Worm (Caenorhabditis elegans) whole organism, L4 larva: ENCODE data around the gene srh-177.

Experiments
- F44E2.7 ChIP-seq: fragments of 200-800 bp; sonication (Bioruptor generic); IDR thresholded peaks from 2 replicates; pipeline ENCODE4 v2.1.2; 2022; ENCODE audit warnings: missing genetic modification characterization, missing compliant biosample characterization
- T20F7.1 ChIP-seq: fragments of 200-800 bp; sonication (Bioruptor generic); optimal IDR thresholded peaks from 2 replicates; lab custom pipeline; 2018; ENCODE audit warnings: mild to moderate bottlenecking, missing genetic modification characterization, missing compliant biosample characterization
- Y48G9A.11 ChIP-seq: fragments of 200-800 bp; sonication (Bioruptor generic); IDR thresholded peaks from 2 replicates; pipeline ENCODE4 v1.3.6; 2022; ENCODE audit warnings: missing genetic modification reagents, missing genetic modification characterization, missing compliant biosample characterization
- ZK546.5 ChIP-seq, 2 experiments: sonication (generic microtip); optimal IDR thresholded peaks; 2 replicates each; lab custom pipeline; 2017; ENCODE audit warnings: missing biosample characterization in 2 of 2, missing genetic modification characterization in 2 of 2
- aha-1 ChIP-seq: fragments of 150-350 bp; peaks from one replicate; lab custom pipeline; 2014; ENCODE audit warnings: missing biosample characterization, missing genetic modification characterization
- aly-2 ChIP-seq: sonication (generic microtip); optimal IDR thresholded peaks from 2 replicates; lab custom pipeline; 2018; ENCODE audit warnings: missing biosample characterization, missing genetic modification characterization
- ama-1 ChIP-seq: fragments of 150-350 bp; optimal IDR thresholded peaks from 2 replicates; lab custom pipeline; 2014; ENCODE audit warnings: inconsistent platforms, mixed read lengths
- ceh-44 ChIP-seq: fragments of 200-800 bp; sonication (Bioruptor generic); IDR thresholded peaks from 2 replicates; pipeline ENCODE4 v1.3.6; 2022; ENCODE audit warnings: missing genetic modification reagents, missing genetic modification characterization, missing compliant biosample characterization
- ceh-82 ChIP-seq: sonication (generic microtip); optimal IDR thresholded peaks from 2 replicates; lab custom pipeline; 2017; ENCODE audit warnings: missing biosample characterization, missing genetic modification characterization
- cey-2 ChIP-seq: sonication (generic microtip); optimal IDR thresholded peaks from 3 replicates; lab custom pipeline; 2017; ENCODE audit warnings: missing genetic modification characterization, mild to moderate bottlenecking, missing compliant biosample characterization, antibody characterized with exemption, borderline replicate concordance; ENCODE audit not compliant: insufficient read depth
- ctbp-1 ChIP-seq: fragments of 200-800 bp; sonication (Bioruptor generic); IDR thresholded peaks from 2 replicates; pipeline ENCODE4 v1.3.6; 2022; ENCODE audit warnings: missing genetic modification reagents, missing genetic modification characterization, missing compliant biosample characterization
- dmd-8 ChIP-seq: fragments of 200-800 bp; sonication (Bioruptor generic); IDR thresholded peaks from 2 replicates; pipeline ENCODE4 v1.3.6; 2022; ENCODE audit warnings: missing genetic modification characterization, missing compliant biosample characterization
- dmd-9 ChIP-seq: fragments of 200-800 bp; sonication (Bioruptor generic); IDR thresholded peaks from 2 replicates; pipeline ENCODE4 v1.3.6; 2022; ENCODE audit warnings: missing genetic modification reagents, missing genetic modification characterization, missing compliant biosample characterization
- dpl-1 ChIP-seq: fragments of 150-350 bp; optimal IDR thresholded peaks from 2 replicates; lab custom pipeline; 2014; ENCODE audit warnings: missing biosample characterization, missing genetic modification reagents, missing genetic modification characterization
- egl-43 ChIP-seq: fragments of 200-800 bp; sonication (Bioruptor generic); IDR thresholded peaks from 2 replicates; pipeline ENCODE4 v1.3.6; 2022; ENCODE audit warnings: missing genetic modification reagents, missing genetic modification characterization, missing compliant biosample characterization
- gei-8 ChIP-seq: fragments of 200-800 bp; sonication (Bioruptor generic); optimal IDR thresholded peaks from 2 replicates; lab custom pipeline; 2018; ENCODE audit warnings: mild to moderate bottlenecking, missing genetic modification characterization, missing compliant biosample characterization
- hlh-30 ChIP-seq: sonication (generic microtip); optimal IDR thresholded peaks from 2 replicates; lab custom pipeline; 2017; ENCODE audit warnings: antibody characterized with exemption, mild to moderate bottlenecking, missing genetic modification characterization, missing compliant biosample characterization; ENCODE audit not compliant: insufficient read depth
- lir-3 ChIP-seq: sonication (generic microtip); optimal IDR thresholded peaks from 2 replicates; lab custom pipeline; 2016; ENCODE audit warnings: mild to moderate bottlenecking, missing genetic modification characterization, missing compliant biosample characterization
- lsy-2 ChIP-seq, 2 experiments: fragments of 150-350 bp in 1 of 2; sonication (generic microtip) in 1 of 2; optimal IDR thresholded peaks; 2 replicates each; lab custom pipeline; 2014 to 2017; ENCODE audit warnings: missing biosample characterization in 2 of 2, missing genetic modification characterization in 2 of 2
- madf-9 ChIP-seq: fragments of 200-800 bp; sonication (Bioruptor generic); conservative IDR thresholded peaks from 2 replicates; pipeline ENCODE4 v1.3.6; 2022; ENCODE audit warnings: missing genetic modification reagents, missing genetic modification characterization, missing compliant biosample characterization
- mxl-2 ChIP-seq: fragments of 200-800 bp; sonication (Bioruptor generic); conservative IDR thresholded peaks from 2 replicates; pipeline ENCODE4 v1.3.6; 2022; ENCODE audit warnings: missing genetic modification reagents, missing genetic modification characterization, missing compliant biosample characterization
- nhr-11 ChIP-seq: fragments of 150-350 bp; optimal IDR thresholded peaks from 2 replicates; lab custom pipeline; 2014; ENCODE audit warnings: missing biosample characterization, missing genetic modification characterization
- nhr-111 ChIP-seq: fragments of 200-800 bp; sonication (Bioruptor generic); optimal IDR thresholded peaks from 2 replicates; lab custom pipeline; 2018; ENCODE audit warnings: mild to moderate bottlenecking, missing genetic modification characterization, missing compliant biosample characterization
- nhr-48 ChIP-seq: sonication (generic microtip); optimal IDR thresholded peaks from 2 replicates; lab custom pipeline; 2016; ENCODE audit warnings: mild to moderate bottlenecking, missing genetic modification characterization, missing compliant biosample characterization
- nhr-76 ChIP-seq: fragments of 150-350 bp; optimal IDR thresholded peaks from 2 replicates; lab custom pipeline; 2014; ENCODE audit warnings: missing biosample characterization, missing genetic modification characterization
- pha-4 ChIP-seq, 2 experiments: fragments of 150-350 bp in 1 of 2; fragments of 200-800 bp in 1 of 2; sonication (Bioruptor generic) in 1 of 2; IDR thresholded peaks in 1 of 2; optimal IDR thresholded peaks in 1 of 2; 2 replicates each; pipeline versions ENCODE4 v1.3.6 to Lab custom; 2014 to 2022; ENCODE audit warnings: missing genetic modification characterization in 2 of 2, missing genetic modification reagents in 2 of 2, missing biosample characterization in 1 of 2, missing compliant biosample characterization in 1 of 2
- php-3 ChIP-seq: fragments of 200-800 bp; sonication (Bioruptor generic); IDR thresholded peaks from 2 replicates; pipeline ENCODE4 v1.3.6; 2022; ENCODE audit warnings: missing genetic modification reagents, missing genetic modification characterization, missing compliant biosample characterization
- set-16 ChIP-seq: fragments of 200-800 bp; sonication (Bioruptor generic); IDR thresholded peaks from 2 replicates; pipeline ENCODE4 v1.3.6; 2022; ENCODE audit warnings: missing genetic modification reagents, missing genetic modification characterization, missing compliant biosample characterization
- spr-3 ChIP-seq: fragments of 200-800 bp; sonication (Bioruptor generic); optimal IDR thresholded peaks from 2 replicates; lab custom pipeline; 2018; ENCODE audit warnings: mild to moderate bottlenecking, missing genetic modification characterization, missing compliant biosample characterization
- tra-1 ChIP-seq: fragments of 200-800 bp; sonication (Bioruptor generic); IDR thresholded peaks from 2 replicates; pipeline ENCODE4 v1.3.6; 2022; ENCODE audit warnings: missing genetic modification reagents, missing genetic modification characterization, missing compliant biosample characterization
- vab-7 ChIP-seq: fragments of 200-800 bp; sonication (Bioruptor generic); IDR thresholded peaks from 2 replicates; pipeline ENCODE4 v1.3.6; 2022; ENCODE audit warnings: missing genetic modification reagents, missing genetic modification characterization, missing compliant biosample characterization
- zfp-2 ChIP-seq: sonication (generic microtip); optimal IDR thresholded peaks from 2 replicates; lab custom pipeline; 2016; ENCODE audit warnings: mild to moderate bottlenecking, missing genetic modification characterization, missing compliant biosample characterization
- zfp-3 ChIP-seq: fragments of 200-800 bp; sonication (Bioruptor generic); conservative IDR thresholded peaks from 2 replicates; pipeline ENCODE4 v1.3.6; 2022; ENCODE audit warnings: missing genetic modification reagents, missing genetic modification characterization, missing compliant biosample characterization
- zip-2 ChIP-seq: fragments of 150-350 bp; optimal IDR thresholded peaks from 2 replicates; lab custom pipeline; 2014; ENCODE audit warnings: missing biosample characterization, missing genetic modification characterization

Gene srh-177

ce11 chrV:20409016-20409415 is 40.0 kb upstream of the srh-177 start:
- TF ChIP-seq set-16 (GFP tag; lab: Robert Waterston, UW) = peak; percentile 50; the same call in 1 of the 2 replicates
- TF ChIP-seq tra-1 (GFP tag; lab: Robert Waterston, UW) = no peak

- TF ChIP-seq ceh-44 (GFP tag; lab: Robert Waterston, UW) = no peak
- no peak for TF ChIP-seq zip-2
- TF ChIP-seq aha-1 (tag; lab: Kevin White, UChicago) = peak; percentile 64
- TF ChIP-seq nhr-48 (tag; lab: Kevin White, UChicago) = no peak
Measured at ce11 chrV:20406817-20407216, 37.8 kb upstream of the srh-177 start.

ce11 chrV:20402842-20403241 is 33.8 kb upstream of the srh-177 start:
- TF ChIP-seq mxl-2 (GFP tag; lab: Robert Waterston, UW) (no peak), zfp-2 (tag; lab: Kevin White, UChicago) (no peak), vab-7 (no peak), cey-2 (tag; lab: Kevin White, UChicago) (no peak), aha-1 (tag; lab: Kevin White, UChicago) (peak; percentile 62), spr-3 (GFP tag; lab: Kevin White, UChicago) (no peak), egl-43 (peak; percentile 51; the same call in 1 of the 2 replicates), pha-4 (GFP tag; IDR thresholded peaks at IDR 0.05; lab: Robert Waterston, UW) (no peak), pha-4 (tag; optimal IDR thresholded peaks at IDR 0.05; lab: Kevin White, UChicago) (no peak), ctbp-1 (GFP tag; lab: Robert Waterston, UW) (no peak), madf-9 (GFP tag; lab: Robert Waterston, UW) (no peak), nhr-111 (GFP tag; lab: Kevin White, UChicago) (no peak), dmd-9 (GFP tag; lab: Robert Waterston, UW) (no peak), lsy-2 (tag; optimal IDR thresholded peaks at IDR 0.05; lab: Kevin White, UChicago) (peak in 1 of 2 experiments; percentile 29), nhr-11 (tag; lab: Kevin White, UChicago) (peak; percentile 74), F44E2.7 (GFP tag; lab: Robert Waterston, UW) (no peak)

- 0 out of 2 replicates have a peak, but pooled peaks have one; percentile 28 for TF ChIP-seq F44E2.7 (GFP tag; lab: Robert Waterston, UW)
- TF ChIP-seq dmd-9 (GFP tag; lab: Robert Waterston, UW) = 0 out of 2 replicates have a peak, but pooled peaks have one; percentile 37
- no peak for TF ChIP-seq ZK546.5 (tag; optimal IDR thresholded peaks at IDR 0.05; lab: Kevin White, UChicago)
- 0 out of 2 replicates have a peak, but pooled peaks have one; percentile 9 for TF ChIP-seq egl-43
- TF ChIP-seq hlh-30 (tag; lab: Kevin White, UChicago) = no peak
- TF ChIP-seq set-16 (GFP tag; lab: Robert Waterston, UW) = peak; percentile 77
Measured at ce11 chrV:20399532-20400068, 30.5 kb upstream of the srh-177 start.

- no peak for TF ChIP-seq ceh-82 (tag; lab: Kevin White, UChicago)
- no peak for TF ChIP-seq gei-8 (GFP tag; lab: Kevin White, UChicago)
- TF ChIP-seq aly-2 (tag; lab: Kevin White, UChicago) = no peak
- no peak for TF ChIP-seq php-3 (GFP tag; lab: Robert Waterston, UW)
- TF ChIP-seq dmd-8 = no peak
- no peak for TF ChIP-seq lir-3 (tag; lab: Kevin White, UChicago)
- TF ChIP-seq zfp-2 (tag; lab: Kevin White, UChicago) = no peak
- no peak for TF ChIP-seq zfp-3 (GFP tag; lab: Robert Waterston, UW)
- no peak for TF ChIP-seq T20F7.1
- TF ChIP-seq ama-1 (lab: Kevin White, UChicago) = no peak
- no peak for TF ChIP-seq aha-1 (tag; lab: Kevin White, UChicago)
- TF ChIP-seq Y48G9A.11 = no peak
- TF ChIP-seq nhr-76 = no peak
- TF ChIP-seq nhr-11 (tag; lab: Kevin White, UChicago) = no peak
- TF ChIP-seq dpl-1 (GFP tag; lab: Kevin White, UChicago) = no peak
- TF ChIP-seq, all 104 proteins: peak for 0
Measured at ce11 chrV:20393773-20394172, 24.7 kb upstream of the srh-177 start, which contains the start of gene cnc-7. Gene cnc-7, plus strand, starts transcription at chrV:20394073.
